Worm (Caenorhabditis elegans): ENCODE measurements around the gene T22F3.12.

DNA sequence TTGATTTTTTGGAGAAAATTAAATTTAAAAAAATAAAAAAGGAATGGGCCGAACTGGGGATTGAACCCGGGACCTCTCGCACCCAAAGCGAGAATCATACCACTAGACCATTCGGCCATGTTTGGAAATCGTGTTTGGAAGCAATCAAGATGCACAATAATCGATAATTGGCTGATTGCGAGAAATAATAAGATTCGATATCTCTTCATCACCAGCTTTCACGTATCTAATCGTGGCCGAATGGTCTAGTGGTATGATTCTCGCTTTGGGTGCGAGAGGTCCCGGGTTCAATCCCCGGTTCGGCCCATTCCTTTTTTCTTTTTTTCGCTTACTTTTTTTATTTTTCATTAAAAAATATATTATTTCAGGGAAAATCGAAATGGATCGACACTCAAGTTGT, 9.9 kb downstream of the T22F3.12 start:
- TF ChIP-seq F13H6.1 (tag; optimal IDR thresholded peaks at IDR 0.05) (no peak), unc-86 (tag; optimal IDR thresholded peaks at IDR 0.05) (no peak), ets-4 (tag; optimal IDR thresholded peaks at IDR 0.05) (no peak), nhr-11 (tag; optimal IDR thresholded peaks at IDR 0.05) (no peak), nfya-1 (tag; optimal IDR thresholded peaks at IDR 0.05) (no peak), zip-5 (tag; optimal IDR thresholded peaks at IDR 0.05) (no peak), ama-1 (optimal IDR thresholded peaks at IDR 0.05) (no peak), hlh-30 (tag; optimal IDR thresholded peaks at IDR 0.05; ENCODE audit: insufficient read depth) (no peak)

All from whole organism, late embryonic.